Worm (Caenorhabditis elegans): ENCODE measurements around the gene lin-42.

The lin-42 gene

DNA sequence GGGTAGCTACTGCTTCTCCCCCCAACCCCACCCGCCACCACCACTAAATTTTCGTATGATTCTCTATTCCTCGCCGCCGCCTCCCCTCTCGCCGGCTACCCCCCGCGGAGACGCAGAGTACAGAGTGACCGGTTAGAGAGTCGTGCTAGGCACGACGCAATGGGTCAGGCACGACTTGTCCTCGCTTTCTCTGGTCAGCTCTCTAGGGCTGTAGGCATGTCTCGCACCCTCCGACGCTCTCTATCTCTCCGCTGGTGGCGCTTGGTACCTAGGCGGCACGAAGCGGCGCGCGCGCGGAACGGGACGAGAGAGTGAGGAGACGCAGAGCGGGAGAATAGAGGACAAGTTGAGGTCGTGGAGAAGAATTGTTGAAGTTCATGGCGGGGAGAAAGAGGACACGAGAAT lies 5.3 kb downstream of the lin-42 start (continued):
- TF ChIP-seq unc-62 (GFP tag; optimal IDR thresholded peaks at IDR 0.05): no peak
- peak in 2 of 3 experiments; percentile 10 to 13 for TF ChIP-seq dpl-1 (GFP tag; optimal IDR thresholded peaks at IDR 0.05)
- TF ChIP-seq vab-15 (tag; optimal IDR thresholded peaks at IDR 0.05): no peak
- no peak for TF ChIP-seq unc-130 (tag; optimal IDR thresholded peaks at IDR 0.05)
- TF ChIP-seq zip-4 (GFP tag; optimal IDR thresholded peaks at IDR 0.05): no peak
- no peak for TF ChIP-seq lin-15B (tag; optimal IDR thresholded peaks at IDR 0.05)

DNA sequence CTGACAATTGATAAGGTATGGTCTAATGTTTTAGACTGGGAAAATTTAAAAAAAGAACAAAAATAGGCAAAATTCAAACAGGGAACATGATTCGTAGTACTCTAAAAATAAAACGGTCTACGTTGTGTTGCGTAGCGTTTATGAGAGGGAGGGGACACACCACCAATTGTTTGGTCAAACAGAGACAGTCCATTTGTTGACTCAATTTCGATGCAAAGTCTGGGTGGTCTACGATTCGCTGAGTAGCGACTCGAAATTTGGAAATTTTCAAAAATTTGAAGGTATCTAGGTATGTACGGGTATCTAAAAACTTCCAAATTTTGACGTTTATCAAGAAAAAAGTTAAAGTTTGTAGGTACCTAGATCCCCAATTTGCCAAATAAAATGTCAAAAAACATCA lies 6.4 kb downstream of the lin-42 start:
- TF ChIP-seq lin-14 (GFP tag; optimal IDR thresholded peaks at IDR 0.05) (peak; percentile 2), vab-15 (tag; optimal IDR thresholded peaks at IDR 0.05) (no peak), lsy-2 (tag; optimal IDR thresholded peaks at IDR 0.05) (no peak), grh-1 (GFP tag; IDR thresholded peaks at IDR 0.05) (no peak), rnt-1 (tag; optimal IDR thresholded peaks at IDR 0.05) (no peak), ceh-63 (GFP tag; optimal IDR thresholded peaks at IDR 0.05) (no peak), nhr-85 (tag) (peak; percentile 55), C04F5.9 (tag; optimal IDR thresholded peaks at IDR 0.05) (no peak)

DNA sequence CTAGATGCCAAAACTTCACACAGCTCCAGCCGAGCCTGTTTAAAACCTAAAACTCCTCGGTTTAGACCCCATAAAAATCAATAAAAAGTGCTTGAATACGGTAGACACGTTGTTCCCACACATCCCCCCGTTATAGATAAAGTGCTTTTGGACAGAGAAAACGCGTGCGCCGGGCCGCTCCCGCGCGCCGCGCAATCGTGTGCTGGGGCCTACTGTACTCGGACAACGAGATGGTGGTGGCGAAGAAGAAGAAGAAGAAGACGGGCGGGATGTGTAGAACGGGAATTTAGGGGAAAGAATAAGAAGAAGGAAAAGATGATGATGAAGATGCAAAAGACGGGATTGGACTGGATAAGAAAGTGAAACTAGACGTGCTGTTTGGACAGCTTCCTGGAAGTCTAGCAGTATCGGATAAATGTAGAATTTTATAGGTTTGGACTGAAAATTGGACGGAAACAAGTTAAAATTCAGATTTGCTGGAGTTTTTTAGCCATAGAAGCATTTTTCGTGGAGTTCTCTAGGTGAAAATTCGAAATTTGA lies 7.7 kb downstream of the lin-42 start:
- no peak for TF ChIP-seq Y116A8C.19 (tag; optimal IDR thresholded peaks at IDR 0.05; ENCODE audit: borderline replicate concordance)
- TF ChIP-seq nhr-85 (tag): peak; percentile 10
- peak; percentile 92 for TF ChIP-seq blmp-1 (tag; optimal IDR thresholded peaks at IDR 0.05)

DNA sequence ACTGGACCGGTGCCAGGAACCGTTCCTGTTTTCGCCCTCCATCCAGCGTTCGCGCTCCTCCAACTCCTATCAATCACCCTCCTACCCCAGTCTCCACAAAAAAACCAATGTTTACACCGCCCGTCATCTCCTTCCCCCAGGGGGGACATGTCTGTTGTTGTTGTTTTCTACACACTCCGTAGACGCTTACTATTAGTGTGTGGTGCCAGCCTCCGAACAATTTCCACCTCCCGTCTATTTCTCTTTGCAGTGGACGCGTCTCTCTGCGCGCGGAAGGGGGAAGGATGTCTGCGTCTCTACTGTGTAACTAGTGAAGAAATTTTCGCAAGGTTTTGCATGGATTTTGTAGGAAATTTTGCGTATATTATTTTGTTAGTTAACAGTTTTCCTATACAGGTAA lies 9.7 kb downstream of the lin-42 start:
- TF ChIP-seq lsy-2 (tag; optimal IDR thresholded peaks at IDR 0.05) (peak in 1 of 2 experiments; percentile 17), nhr-85 (tag) (peak; percentile 6), nhr-47 (tag; optimal IDR thresholded peaks at IDR 0.05) (no peak), nhr-20 (tag; optimal IDR thresholded peaks at IDR 0.05) (no peak), F16B12.6 (tag; optimal IDR thresholded peaks at IDR 0.05) (no peak), vab-15 (tag; optimal IDR thresholded peaks at IDR 0.05) (no peak), egl-13 (tag; optimal IDR thresholded peaks at IDR 0.05) (no peak), swsn-7 (tag; optimal IDR thresholded peaks at IDR 0.05) (no peak), elt-3 (tag; optimal IDR thresholded peaks at IDR 0.05) (peak in 1 of 6 experiments; percentile 1), elt-2 (tag; optimal IDR thresholded peaks at IDR 0.05) (no peak), rnt-1 (tag; optimal IDR thresholded peaks at IDR 0.05) (peak; percentile 31), nhr-71 (tag; optimal IDR thresholded peaks at IDR 0.05) (peak; percentile 11), lin-35 (GFP tag; optimal IDR thresholded peaks at IDR 0.05) (peak in 1 of 2 experiments; percentile 7), sup-37 (GFP tag; optimal IDR thresholded peaks at IDR 0.05) (no peak), nhr-12 (tag; optimal IDR thresholded peaks at IDR 0.05) (no peak), efl-1 (optimal IDR thresholded peaks at IDR 0.05) (peak; percentile 33 to 62), efl-1 (GFP tag; optimal IDR thresholded peaks at IDR 0.05 in 1 of 2) (peak in 1 of 2 experiments; percentile 72), blmp-1 (tag; optimal IDR thresholded peaks at IDR 0.05) (peak; percentile 66), mep-1 (tag; optimal IDR thresholded peaks at IDR 0.05) (peak; percentile 30), C04F5.9 (tag; optimal IDR thresholded peaks at IDR 0.05) (no peak), lin-14 (GFP tag; optimal IDR thresholded peaks at IDR 0.05) (peak; percentile 53), ceh-82 (tag; optimal IDR thresholded peaks at IDR 0.05) (peak in 1 of 3 experiments; percentile 60)

DNA sequence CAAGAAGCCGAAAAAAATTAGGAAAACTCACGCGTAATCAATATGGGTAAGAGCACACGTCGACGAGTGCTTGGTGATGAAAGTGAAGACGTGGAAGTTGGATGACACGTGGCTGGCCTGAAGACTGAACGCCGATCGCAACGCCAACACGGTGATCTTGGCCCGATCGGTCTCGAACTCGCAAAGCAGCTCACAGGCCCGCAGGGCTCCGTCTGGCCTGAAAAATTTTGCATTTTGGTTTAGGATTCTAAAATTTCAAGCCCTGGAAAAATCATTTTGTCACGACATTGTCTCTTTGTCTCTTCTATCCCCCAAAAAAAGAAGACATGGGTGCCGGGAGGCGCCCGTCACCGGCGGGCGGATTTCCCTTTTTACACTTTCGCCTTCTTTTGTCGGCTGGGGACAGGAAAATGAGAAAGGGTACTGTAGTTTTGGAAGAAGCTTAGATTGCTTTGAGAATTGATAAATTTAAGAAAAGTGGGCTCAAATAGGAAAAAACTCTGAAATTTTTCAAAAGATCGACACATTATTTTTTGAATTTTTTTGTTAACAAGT lies 10.9 kb downstream of the lin-42 start:
- peak; percentile 99 for TF ChIP-seq blmp-1 (tag; optimal IDR thresholded peaks at IDR 0.05)
- TF ChIP-seq ces-1 (GFP tag; optimal IDR thresholded peaks at IDR 0.05): no peak
- TF ChIP-seq nhr-77 (tag; optimal IDR thresholded peaks at IDR 0.05): no peak
